Fruit fly (Drosophila melanogaster) whole organism, embryonic: ENCODE measurements around the gene Tmtc4.

Experiments used
- Abd-B ChIP-seq: fragments of 200-800 bp; sonication (Bioruptor generic); optimal IDR thresholded peaks from 2 replicates; lab custom pipeline; 2018; ENCODE audit warnings: missing biosample characterization, mild to moderate bottlenecking, missing genetic modification characterization, moderate library complexity
- Aef1 ChIP-seq: fragments of 200-800 bp; sonication (Bioruptor generic); IDR thresholded peaks from 3 replicates; pipeline ENCODE4 v1.3.6; 2022; ENCODE audit warnings: missing biosample characterization, missing genetic modification characterization
- Antp ChIP-seq: fragments of 200-800 bp; sonication (Bioruptor generic); optimal IDR thresholded peaks from 3 replicates; lab custom pipeline; 2016; ENCODE audit warnings: missing biosample characterization, missing genetic modification characterization
- CG10565 ChIP-seq: fragments of 200-800 bp; sonication (Bioruptor generic); optimal IDR thresholded peaks from 3 replicates; lab custom pipeline; 2016; ENCODE audit warnings: missing biosample characterization, mild to moderate bottlenecking, missing genetic modification characterization
- CG12071 ChIP-seq: fragments of 200-800 bp; sonication (Bioruptor generic); optimal IDR thresholded peaks from 3 replicates; lab custom pipeline; 2018; ENCODE audit warnings: missing biosample characterization, mild to moderate bottlenecking, missing genetic modification characterization
- CG13624 ChIP-seq: fragments of 200-800 bp; sonication (Bioruptor generic); optimal IDR thresholded peaks from 2 replicates; lab custom pipeline; 2016; ENCODE audit warnings: missing biosample characterization, missing genetic modification characterization
- CG14014 ChIP-seq: fragments of 200-800 bp; sonication (Bioruptor generic); IDR thresholded peaks from 2 replicates; pipeline ENCODE4 v1.3.6; 2022; ENCODE audit warnings: missing biosample characterization, missing genetic modification characterization
- CG15514 ChIP-seq: fragments of 200-800 bp; sonication (Bioruptor generic); optimal IDR thresholded peaks from 3 replicates; lab custom pipeline; 2017; ENCODE audit warnings: missing biosample characterization, missing genetic modification characterization, mild to moderate bottlenecking, moderate library complexity, missing genetic modification reagents
- CG1603 ChIP-seq: fragments of 200-800 bp; sonication (Bioruptor generic); optimal IDR thresholded peaks from 2 replicates; lab custom pipeline; 2019; ENCODE audit warnings: missing biosample characterization, mild to moderate bottlenecking, missing genetic modification characterization, moderate library complexity
- CG16813 ChIP-seq: fragments of 200-800 bp; sonication (Bioruptor generic); IDR thresholded peaks from 3 replicates; pipeline ENCODE4 v1.3.6; 2022; ENCODE audit warnings: missing biosample characterization, missing genetic modification characterization; ENCODE audit not compliant: partially characterized antibody
- CG17359 ChIP-seq: fragments of 200-800 bp; sonication (Bioruptor generic); optimal IDR thresholded peaks from 3 replicates; lab custom pipeline; 2018; ENCODE audit warnings: missing biosample characterization, mild to moderate bottlenecking, missing genetic modification characterization, moderate library complexity
- CG17612 ChIP-seq: fragments of 200-800 bp; sonication (Bioruptor generic); IDR thresholded peaks from 2 replicates; pipeline ENCODE4 v1.3.6; 2022; ENCODE audit warnings: missing biosample characterization, missing genetic modification characterization
- CG3065 ChIP-seq: fragments of 200-800 bp; sonication (Bioruptor generic); optimal IDR thresholded peaks from 2 replicates; lab custom pipeline; 2016; ENCODE audit warnings: missing biosample characterization, missing genetic modification characterization
- CG32532 ChIP-seq: fragments of 200-800 bp; sonication (Bioruptor generic); IDR thresholded peaks from 2 replicates; pipeline ENCODE4 v1.3.6; 2022; ENCODE audit warnings: missing biosample characterization, missing genetic modification characterization
- CG3726 ChIP-seq: fragments of 200-800 bp; sonication (Bioruptor generic); IDR thresholded peaks from 3 replicates; pipeline ENCODE4, ENCODE4 v1.3.6; 2022; ENCODE audit warnings: missing biosample characterization, missing genetic modification characterization
- CG4360 ChIP-seq: fragments of 200-800 bp; sonication (Bioruptor generic); IDR thresholded peaks from 2 replicates; pipeline ENCODE4 v1.3.6; 2022; ENCODE audit warnings: missing biosample characterization, missing genetic modification characterization
- CG4424 ChIP-seq: fragments of 200-800 bp; sonication (Bioruptor generic); optimal IDR thresholded peaks from 3 replicates; lab custom pipeline; 2016; ENCODE audit warnings: missing biosample characterization, missing genetic modification characterization
- CG5180 ChIP-seq: fragments of 200-800 bp; sonication (Bioruptor generic); optimal IDR thresholded peaks from 3 replicates; lab custom pipeline; 2017; ENCODE audit warnings: missing biosample characterization, missing genetic modification characterization, mild to moderate bottlenecking, moderate library complexity, missing genetic modification reagents
- CG7372 ChIP-seq: fragments of 200-800 bp; sonication (Bioruptor generic); IDR thresholded peaks from 2 replicates; pipeline ENCODE4 v1.3.6; 2022; ENCODE audit warnings: missing biosample characterization, missing genetic modification characterization
- H15 ChIP-seq: fragments of 200-800 bp; sonication (Bioruptor generic); IDR thresholded peaks from 3 replicates; pipeline ENCODE4 v1.3.6; 2022; ENCODE audit warnings: missing biosample characterization, missing genetic modification characterization
- HLH3B ChIP-seq: fragments of 200-800 bp; sonication (Bioruptor generic); IDR thresholded peaks from 2 replicates; pipeline ENCODE4 v1.3.6; 2022; ENCODE audit warnings: missing biosample characterization, missing genetic modification characterization
- Hr51 ChIP-seq, 2 experiments: fragments of 200-800 bp; sonication (Bioruptor generic); optimal IDR thresholded peaks; 2 replicates in 1 of 2; 3 replicates in 1 of 2; lab custom pipeline; 2016 to 2018; ENCODE audit warnings: missing biosample characterization in 2 of 2, missing genetic modification characterization in 2 of 2, mild to moderate bottlenecking in 1 of 2, moderate library complexity in 1 of 2
- Hsf ChIP-seq: fragments of 200-800 bp; sonication (Bioruptor generic); optimal IDR thresholded peaks from 3 replicates; lab custom pipeline; 2016; ENCODE audit warnings: missing biosample characterization, missing genetic modification characterization
- Myb ChIP-seq: fragments of 200-800 bp; sonication (Bioruptor generic); optimal IDR thresholded peaks from 2 replicates; lab custom pipeline; 2016; ENCODE audit warnings: missing biosample characterization, missing genetic modification characterization
- NC2α ChIP-seq: fragments of 200-800 bp; sonication (Bioruptor generic); optimal IDR thresholded peaks from 2 replicates; lab custom pipeline; 2016; ENCODE audit warnings: missing biosample characterization, missing genetic modification characterization
- Nf-YA ChIP-seq: fragments of 200-800 bp; sonication (Bioruptor generic); IDR thresholded peaks from 2 replicates; pipeline ENCODE4 v1.3.6; 2022; ENCODE audit warnings: missing biosample characterization, missing genetic modification characterization
- TFAM ChIP-seq: fragments of 200-800 bp; sonication (Bioruptor generic); optimal IDR thresholded peaks from 2 replicates; lab custom pipeline; 2017; ENCODE audit warnings: missing biosample characterization, missing genetic modification characterization, inconsistent platforms
- Vsx1 ChIP-seq: fragments of 200-800 bp; sonication (Bioruptor generic); optimal IDR thresholded peaks from 2 replicates; lab custom pipeline; 2017; ENCODE audit warnings: missing biosample characterization, mild to moderate bottlenecking, missing genetic modification characterization, missing genetic modification reagents
- ase ChIP-seq: fragments of 200-800 bp; sonication (Bioruptor generic); IDR thresholded peaks from 3 replicates; pipeline ENCODE4 v1.3.6; 2022; ENCODE audit warnings: missing biosample characterization, missing genetic modification characterization
- cg ChIP-seq: fragments of 200-800 bp; sonication (Bioruptor generic); optimal IDR thresholded peaks from 3 replicates; lab custom pipeline; 2019; ENCODE audit warnings: missing biosample characterization, mild to moderate bottlenecking, missing genetic modification characterization, moderate library complexity
- chinmo ChIP-seq: fragments of 200-800 bp; sonication (Bioruptor generic); IDR thresholded peaks from 4 replicates; pipeline ENCODE4 v1.3.6; 2022; ENCODE audit warnings: missing biosample characterization, missing genetic modification characterization; ENCODE audit not compliant: partially characterized antibody
- corto ChIP-seq: fragments of 200-800 bp; sonication (Bioruptor generic); optimal IDR thresholded peaks from 2 replicates; lab custom pipeline; 2016; ENCODE audit warnings: missing biosample characterization, mild to moderate bottlenecking, missing genetic modification characterization, moderate library complexity
- ems ChIP-seq: fragments of 200-800 bp; sonication (Bioruptor generic); optimal IDR thresholded peaks from 3 replicates; lab custom pipeline; 2016; ENCODE audit warnings: missing biosample characterization, missing genetic modification characterization
- fd3F ChIP-seq: fragments of 200-800 bp; sonication (Bioruptor generic); optimal IDR thresholded peaks from 2 replicates; lab custom pipeline; 2018; ENCODE audit warnings: missing biosample characterization, mild to moderate bottlenecking, missing genetic modification characterization, moderate library complexity
- fd96Cb ChIP-seq: fragments of 200-800 bp; sonication (Bioruptor generic); optimal IDR thresholded peaks from 2 replicates; lab custom pipeline; 2018; ENCODE audit warnings: missing biosample characterization, mild to moderate bottlenecking, missing genetic modification characterization, moderate library complexity
- gcm ChIP-seq: fragments of 200-800 bp; sonication (Bioruptor generic); optimal IDR thresholded peaks from 2 replicates; lab custom pipeline; 2019; ENCODE audit warnings: missing biosample characterization, mild to moderate bottlenecking, missing genetic modification characterization, moderate library complexity
- kni ChIP-seq: fragments of 200-800 bp; sonication (Bioruptor generic); optimal IDR thresholded peaks from 3 replicates; lab custom pipeline; 2017; ENCODE audit warnings: mild to moderate bottlenecking, missing biosample characterization, missing genetic modification reagents, missing genetic modification characterization
- nerfin-2 ChIP-seq: fragments of 200-800 bp; sonication (Bioruptor generic); IDR thresholded peaks from 2 replicates; pipeline ENCODE4 v1.3.6; 2022; ENCODE audit warnings: missing biosample characterization, missing genetic modification characterization; ENCODE audit not compliant: partially characterized antibody
- oc ChIP-seq: fragments of 200-800 bp; sonication (Bioruptor generic); optimal IDR thresholded peaks from 2 replicates; lab custom pipeline; 2018; ENCODE audit warnings: missing biosample characterization, mild to moderate bottlenecking, missing genetic modification characterization, moderate library complexity
- pzg ChIP-seq: fragments of 200-800 bp; sonication (Bioruptor generic); optimal IDR thresholded peaks from 3 replicates; lab custom pipeline; 2018; ENCODE audit warnings: missing biosample characterization, mild to moderate bottlenecking, missing genetic modification characterization, moderate library complexity
- ro ChIP-seq: fragments of 200-800 bp; sonication (Bioruptor generic); IDR thresholded peaks from 2 replicates; pipeline ENCODE4 v1.3.6; 2022; ENCODE audit warnings: missing biosample characterization, missing genetic modification characterization
- schlank ChIP-seq: fragments of 200-800 bp; sonication (Bioruptor generic); optimal IDR thresholded peaks from 2 replicates; lab custom pipeline; 2018; ENCODE audit warnings: missing biosample characterization, mild to moderate bottlenecking, missing genetic modification characterization
- sd ChIP-seq: fragments of 200-800 bp; sonication (Bioruptor generic); optimal IDR thresholded peaks from 3 replicates; lab custom pipeline; 2018; ENCODE audit warnings: missing biosample characterization, mild to moderate bottlenecking, missing genetic modification characterization, moderate library complexity
- so ChIP-seq: fragments of 200-800 bp; sonication (Bioruptor generic); IDR thresholded peaks from 3 replicates; pipeline ENCODE4 v1.3.6; 2022; ENCODE audit warnings: missing biosample characterization, missing genetic modification characterization
- trh ChIP-seq: fragments of 200-800 bp; sonication (Bioruptor generic); optimal IDR thresholded peaks from 2 replicates; lab custom pipeline; 2016; ENCODE audit warnings: missing biosample characterization, missing genetic modification characterization
- tup ChIP-seq: fragments of 200-800 bp; sonication (Bioruptor generic); optimal IDR thresholded peaks from 2 replicates; lab custom pipeline; 2016; ENCODE audit warnings: missing biosample characterization, mild to moderate bottlenecking, missing genetic modification characterization, moderate library complexity
- twi ChIP-seq: fragments of 200-800 bp; optimal IDR thresholded peaks from 2 replicates; lab custom pipeline; 2019; ENCODE audit warnings: missing biosample characterization, mild to moderate bottlenecking, missing genetic modification characterization, moderate library complexity
- zf30C ChIP-seq: fragments of 200-800 bp; sonication (Bioruptor generic); optimal IDR thresholded peaks from 3 replicates; lab custom pipeline; 2018; ENCODE audit warnings: missing biosample characterization, mild to moderate bottlenecking, missing genetic modification characterization

Gene Tmtc4

dm6 chr3R:15356645-15357431, 5.8 kb downstream of the Tmtc4 start, which contains the start of the genes Atg4b and Hibch (continued):
- TF ChIP-seq fd96Cb (peak; percentile 82), so (GFP tag; lab: Robert Waterston, UW) (peak; percentile 74; the same call in 1 of the 3 replicates), TFAM (GFP tag; lab: Kevin White, UChicago) (no peak), corto (GFP tag; lab: Kevin White, UChicago) (no peak), CG10565 (GFP tag; lab: Kevin White, UChicago) (no peak), ro (GFP tag; lab: Robert Waterston, UW) (peak; percentile 20; the same call in 1 of the 2 replicates), H15 (GFP tag; lab: Robert Waterston, UW) (peak; percentile 73; the same call in 2 of the 3 replicates), Myb (GFP tag; lab: Kevin White, UChicago) (peak; percentile 15), trh (GFP tag; lab: Kevin White, UChicago) (peak; percentile 45), twi (tag; lab: Kevin White, UChicago) (peak; percentile 86), schlank (tag; lab: Kevin White, UChicago) (peak; percentile 18), chinmo (GFP tag; lab: Robert Waterston, UW) (no peak), CG4424 (GFP tag; lab: Kevin White, UChicago) (peak; percentile 83), CG16813 (no peak), gcm (GFP tag; lab: Kevin White, UChicago) (peak; percentile 84), sd (tag; lab: Kevin White, UChicago) (no peak), NC2α (GFP tag; lab: Kevin White, UChicago) (no peak), CG32532 (GFP tag; lab: Robert Waterston, UW) (peak; percentile 86), CG3726 (GFP tag; lab: Robert Waterston, UW) (peak; percentile 69; the same call in 2 of the 3 replicates), Abd-B (GFP tag; lab: Kevin White, UChicago) (no peak), ase (peak; percentile 66; the same call in 2 of the 3 replicates), CG17612 (peak; percentile 66; the same call in 1 of the 2 replicates), CG1603 (tag; lab: Kevin White, UChicago) (peak; percentile 78), nerfin-2 (GFP tag; lab: Robert Waterston, UW) (no peak), HLH3B (GFP tag; lab: Robert Waterston, UW) (peak; percentile 78), kni (GFP tag; lab: Kevin White, UChicago) (peak; percentile 77), CG3065 (GFP tag; lab: Kevin White, UChicago) (peak; percentile 53), pzg (GFP tag; lab: Kevin White, UChicago) (peak; percentile 47), fd3F (peak; percentile 79), CG17359 (peak; percentile 83), oc (no peak), CG15514 (GFP tag; lab: Kevin White, UChicago) (peak; percentile 84), Hr51 (GFP tag; optimal IDR thresholded peaks at IDR 0.05; lab: Kevin White, UChicago) (peak; percentile 24 to 78), CG13624 (peak; percentile 81), cg (GFP tag; lab: Kevin White, UChicago) (no peak), CG12071 (GFP tag; lab: Kevin White, UChicago) (no peak), Antp (GFP tag; lab: Kevin White, UChicago) (no peak), Nf-YA (GFP tag; lab: Robert Waterston, UW) (no peak), CG5180 (GFP tag; lab: Kevin White, UChicago) (no peak), CG4360 (GFP tag; lab: Robert Waterston, UW) (no peak), tup (GFP tag; lab: Kevin White, UChicago) (peak; percentile 11), CG14014 (GFP tag; lab: Robert Waterston, UW) (peak; percentile 69), Aef1 (peak; percentile 80), CG7372 (peak; percentile 84), Hsf (GFP tag; lab: Kevin White, UChicago) (peak; percentile 58), zf30C (GFP tag; lab: Kevin White, UChicago) (no peak), ems (GFP tag; lab: Kevin White, UChicago) (peak; percentile 31), Vsx1 (GFP tag; lab: Kevin White, UChicago) (no peak)
